Worm (Caenorhabditis elegans) whole organism, young adult: ENCODE measurements around the gene T04B2.8.

Experiments used
- B0035.1 ChIP-seq: sonication (generic microtip); optimal IDR thresholded peaks from 2 replicates; lab custom pipeline; 2016; ENCODE audit warnings: missing genetic modification characterization, mild to moderate bottlenecking, missing compliant biosample characterization, missing genotype, missing genetic modification reagents
- F10E7.11 ChIP-seq: sonication (generic microtip); optimal IDR thresholded peaks from 2 replicates; lab custom pipeline; 2017; ENCODE audit warnings: mild to moderate bottlenecking, missing genetic modification characterization, moderate library complexity, missing compliant biosample characterization
- F22D6.2 ChIP-seq: sonication (generic microtip); optimal IDR thresholded peaks from 2 replicates; lab custom pipeline; 2016; ENCODE audit warnings: mild to moderate bottlenecking, missing genetic modification characterization, missing compliant biosample characterization
- F39B2.1 ChIP-seq: fragments of 200-800 bp; sonication (Bioruptor generic); IDR thresholded peaks from 2 replicates; pipeline ENCODE4 v1.3.6; 2022; ENCODE audit warnings: missing genetic modification reagents, missing genetic modification characterization, missing compliant biosample characterization
- F52B5.7 ChIP-seq: sonication (generic microtip); optimal IDR thresholded peaks from 2 replicates; lab custom pipeline; 2016; ENCODE audit warnings: mild to moderate bottlenecking, missing genetic modification characterization, missing compliant biosample characterization
- F55B11.4 ChIP-seq: sonication (generic microtip); optimal IDR thresholded peaks from 2 replicates; lab custom pipeline; 2016; ENCODE audit warnings: missing compliant biosample characterization, missing genetic modification characterization, borderline replicate concordance; ENCODE audit not compliant: insufficient read depth
- K11D2.4 ChIP-seq: fragments of 200-800 bp; sonication (Bioruptor generic); IDR thresholded peaks from 2 replicates; pipeline ENCODE4 v1.3.6; 2022; ENCODE audit warnings: missing genetic modification reagents, missing genetic modification characterization, missing compliant biosample characterization
- aptf-2 ChIP-seq: fragments of 200-800 bp; sonication (Bioruptor generic); conservative IDR thresholded peaks from 2 replicates; pipeline ENCODE4 v1.3.6; 2022; ENCODE audit warnings: missing genetic modification reagents, missing genetic modification characterization, missing compliant biosample characterization
- atf-7 ChIP-seq: sonication (generic microtip); optimal IDR thresholded peaks from 2 replicates; lab custom pipeline; 2017; ENCODE audit warnings: mild to moderate bottlenecking, missing genetic modification characterization, missing compliant biosample characterization
- attf-3 ChIP-seq: fragments of 200-800 bp; sonication (Bioruptor generic); conservative IDR thresholded peaks from 2 replicates; pipeline ENCODE4 v1.3.6; 2022; ENCODE audit warnings: missing genetic modification reagents, missing genetic modification characterization, missing compliant biosample characterization
- attf-5 ChIP-seq: fragments of 200-800 bp; sonication (Bioruptor generic); optimal IDR thresholded peaks from 2 replicates; lab custom pipeline; 2018; ENCODE audit warnings: mild to moderate bottlenecking, missing genetic modification characterization, missing compliant biosample characterization
- attf-6 ChIP-seq: fragments of 200-800 bp; sonication (Bioruptor generic); IDR thresholded peaks from 2 replicates; pipeline ENCODE4 v1.3.6; 2022; ENCODE audit warnings: missing genetic modification reagents, missing genetic modification characterization, missing compliant biosample characterization
- ccch-3 ChIP-seq: fragments of 200-800 bp; sonication (Bioruptor generic); optimal IDR thresholded peaks from 2 replicates; lab custom pipeline; 2018; ENCODE audit warnings: mild to moderate bottlenecking, missing genetic modification characterization, missing compliant biosample characterization
- ceh-40 ChIP-seq: fragments of 200-800 bp; sonication (Bioruptor generic); IDR thresholded peaks from 2 replicates; pipeline ENCODE4 v1.3.6; 2022; ENCODE audit warnings: missing genetic modification characterization, missing compliant biosample characterization
- ceh-79 ChIP-seq: sonication (generic microtip); optimal IDR thresholded peaks from 2 replicates; lab custom pipeline; 2017; ENCODE audit warnings: mild to moderate bottlenecking, missing genetic modification characterization, missing compliant biosample characterization
- die-1 ChIP-seq: sonication (generic microtip); optimal IDR thresholded peaks from 2 replicates; lab custom pipeline; 2016; ENCODE audit warnings: missing genotype, mild to moderate bottlenecking, missing genetic modification characterization, missing compliant biosample characterization
- dox-1 ChIP-seq: fragments of 200-800 bp; sonication (Bioruptor generic); IDR thresholded peaks from 2 replicates; pipeline ENCODE4 v1.3.6; 2022; ENCODE audit warnings: missing genetic modification reagents, missing genetic modification characterization, missing compliant biosample characterization
- fkh-3 ChIP-seq: sonication (generic microtip); optimal IDR thresholded peaks from 2 replicates; lab custom pipeline; 2016; ENCODE audit warnings: mild to moderate bottlenecking, missing genetic modification characterization, missing compliant biosample characterization
- gei-17 ChIP-seq: fragments of 200-800 bp; sonication (Bioruptor generic); optimal IDR thresholded peaks from 2 replicates; lab custom pipeline; 2018; ENCODE audit warnings: mild to moderate bottlenecking, missing genetic modification characterization, missing compliant biosample characterization
- hlh-12 ChIP-seq: sonication (generic microtip); optimal IDR thresholded peaks from 2 replicates; lab custom pipeline; 2016; ENCODE audit warnings: missing genetic modification characterization, missing compliant biosample characterization
- hmg-1.2 ChIP-seq: fragments of 200-800 bp; sonication (Bioruptor generic); IDR thresholded peaks from 2 replicates; pipeline ENCODE4 v1.3.6; 2022; ENCODE audit warnings: missing genetic modification reagents, missing genetic modification characterization, missing compliant biosample characterization
- hmg-20 ChIP-seq: fragments of 200-800 bp; sonication (Bioruptor generic); IDR thresholded peaks from 2 replicates; pipeline ENCODE4 v1.3.6; 2022; ENCODE audit warnings: missing genetic modification reagents, missing genetic modification characterization, missing compliant biosample characterization
- hrde-1 ChIP-seq: sonication (generic microtip); optimal IDR thresholded peaks from 2 replicates; lab custom pipeline; 2016; ENCODE audit warnings: missing genetic modification characterization, mild to moderate bottlenecking, missing compliant biosample characterization, moderate library complexity, missing genotype, missing genetic modification reagents, borderline replicate concordance
- lag-1 ChIP-seq: fragments of 200-800 bp; sonication (Bioruptor generic); IDR thresholded peaks from 2 replicates; pipeline ENCODE4 v1.3.6; 2022; ENCODE audit warnings: missing genetic modification reagents, missing genetic modification characterization, missing compliant biosample characterization
- let-526 ChIP-seq: fragments of 200-800 bp; sonication (Bioruptor generic); IDR thresholded peaks from 2 replicates; pipeline ENCODE4 v1.3.6; 2022; ENCODE audit warnings: missing genetic modification reagents, missing genetic modification characterization, missing compliant biosample characterization
- let-607 ChIP-seq, 2 experiments: fragments of 200-800 bp in 1 of 2; sonication (Bioruptor generic) in 1 of 2; sonication (generic microtip) in 1 of 2; optimal IDR thresholded peaks; 2 replicates each; lab custom pipeline; 2016 to 2018; ENCODE audit warnings: mild to moderate bottlenecking in 2 of 2, missing compliant biosample characterization in 2 of 2, missing genetic modification characterization in 2 of 2, moderate library complexity in 2 of 2, missing genotype in 1 of 2
- lin-26 ChIP-seq: fragments of 200-800 bp; sonication (Bioruptor generic); IDR thresholded peaks from 2 replicates; pipeline ENCODE4 v1.3.6; 2022; ENCODE audit warnings: missing genetic modification reagents, missing genetic modification characterization, missing compliant biosample characterization
- lin-35 ChIP-seq, 3 experiments: fragments of 150-350 bp in 2 of 3; sonication (generic microtip) in 1 of 3; optimal IDR thresholded peaks; 2 replicates each; lab custom pipeline; 2014 to 2018; ENCODE audit warnings: missing biosample characterization in 3 of 3, missing genetic modification characterization in 3 of 3, missing genetic modification reagents in 3 of 3
- lin-40 ChIP-seq: sonication (generic microtip); optimal IDR thresholded peaks from 2 replicates; lab custom pipeline; 2016; ENCODE audit warnings: missing genetic modification characterization, mild to moderate bottlenecking, missing compliant biosample characterization, missing genotype, missing genetic modification reagents
- lin-54 ChIP-seq: fragments of 200-800 bp; sonication (Bioruptor generic); optimal IDR thresholded peaks from 2 replicates; lab custom pipeline; 2018; ENCODE audit warnings: mild to moderate bottlenecking, missing genetic modification characterization, missing compliant biosample characterization
- lir-1 ChIP-seq: fragments of 200-800 bp; sonication (Bioruptor generic); conservative IDR thresholded peaks from 2 replicates; pipeline ENCODE4 v1.3.6; 2022; ENCODE audit warnings: missing genetic modification reagents, missing genetic modification characterization, missing compliant biosample characterization
- lsl-1 ChIP-seq: fragments of 200-800 bp; sonication (Bioruptor generic); optimal IDR thresholded peaks from 2 replicates; lab custom pipeline; 2018; ENCODE audit warnings: mild to moderate bottlenecking, missing genetic modification characterization, moderate library complexity, missing compliant biosample characterization
- lsy-27 ChIP-seq: sonication (generic microtip); optimal IDR thresholded peaks from 2 replicates; lab custom pipeline; 2017; ENCODE audit warnings: missing genetic modification characterization, mild to moderate bottlenecking, missing compliant biosample characterization, antibody characterized with exemption, missing genotype, borderline replicate concordance; ENCODE audit not compliant: insufficient read depth
- madf-3 ChIP-seq: fragments of 200-800 bp; sonication (Bioruptor generic); IDR thresholded peaks from 2 replicates; pipeline ENCODE4 v1.3.6; 2022; ENCODE audit warnings: missing genetic modification reagents, missing genetic modification characterization, missing compliant biosample characterization
- nfya-2 ChIP-seq: fragments of 200-800 bp; sonication (Bioruptor generic); IDR thresholded peaks from 2 replicates; pipeline ENCODE4 v1.3.6; 2022; ENCODE audit warnings: missing genetic modification reagents, missing genetic modification characterization, missing compliant biosample characterization
- nhr-179 ChIP-seq: sonication (generic microtip); optimal IDR thresholded peaks from 2 replicates; lab custom pipeline; 2016; ENCODE audit warnings: mild to moderate bottlenecking, missing genetic modification characterization, missing compliant biosample characterization
- nhr-80 ChIP-seq: sonication (generic microtip); optimal IDR thresholded peaks from 2 replicates; lab custom pipeline; 2016; ENCODE audit warnings: missing genetic modification characterization, missing compliant biosample characterization
- nhr-90 ChIP-seq: sonication (generic microtip); optimal IDR thresholded peaks from 2 replicates; lab custom pipeline; 2016; ENCODE audit warnings: missing genotype, mild to moderate bottlenecking, missing genetic modification characterization, missing compliant biosample characterization
- pbrm-1 ChIP-seq: fragments of 200-800 bp; sonication (Bioruptor generic); IDR thresholded peaks from 2 replicates; pipeline ENCODE4 v1.3.6; 2022; ENCODE audit warnings: missing genetic modification reagents, missing genetic modification characterization, missing compliant biosample characterization
- pha-4 ChIP-seq: fragments of 150-350 bp; sonication (generic microtip); optimal IDR thresholded peaks from 2 replicates; lab custom pipeline; 2014; ENCODE audit warnings: missing biosample characterization, missing genetic modification reagents, missing genetic modification characterization
- rec-8 ChIP-seq, 2 experiments: sonication (generic microtip); optimal IDR thresholded peaks; 2 replicates each; lab custom pipeline; 2016; ENCODE audit warnings: mild to moderate bottlenecking in 2 of 2, missing genetic modification characterization in 2 of 2, missing genetic modification reagents in 2 of 2, missing genotype in 2 of 2, missing biosample characterization in 1 of 2, missing compliant biosample characterization in 1 of 2, moderate library complexity in 1 of 2
- snpc-1.1 ChIP-seq: sonication (generic microtip); optimal IDR thresholded peaks from 2 replicates; lab custom pipeline; 2017; ENCODE audit warnings: missing genetic modification characterization, mild to moderate bottlenecking, missing compliant biosample characterization, antibody characterized with exemption, moderate library complexity, missing genotype, missing genetic modification reagents; ENCODE audit not compliant: insufficient read depth
- snpc-4 ChIP-seq, 5 experiments: fragments of 150-350 bp in 1 of 5; sonication (generic microtip) in 4 of 5; optimal IDR thresholded peaks; 2 replicates each; lab custom pipeline; 2014 to 2018; ENCODE audit warnings: missing genetic modification characterization in 5 of 5, missing biosample characterization in 3 of 5, antibody characterized with exemption in 2 of 5, mild to moderate bottlenecking in 2 of 5, missing compliant biosample characterization in 2 of 5, missing genotype in 2 of 5, moderate library complexity in 2 of 5, missing genetic modification reagents in 1 of 5
- tbp1 ChIP-seq: fragments of 200-800 bp; sonication (Bioruptor generic); optimal IDR thresholded peaks from 2 replicates; lab custom pipeline; 2018; ENCODE audit warnings: mild to moderate bottlenecking, missing genetic modification characterization, missing compliant biosample characterization
- zim-3 ChIP-seq: sonication (generic microtip); optimal IDR thresholded peaks from 2 replicates; lab custom pipeline; 2017; ENCODE audit warnings: mild to moderate bottlenecking, missing genetic modification characterization, moderate library complexity, missing compliant biosample characterization
- ztf-28 ChIP-seq: fragments of 200-800 bp; sonication (Bioruptor generic); IDR thresholded peaks from 2 replicates; pipeline ENCODE4 v1.3.6; 2022; ENCODE audit warnings: missing genetic modification reagents, missing genetic modification characterization, missing compliant biosample characterization

T04B2.8 gene

ce11 chrIV:10026129-10026528 lies 24.9 kb downstream of the T04B2.8 start:
- no peak for TF ChIP-seq madf-3 (GFP tag; lab: Robert Waterston, UW)
- no peak for TF ChIP-seq ceh-79 (tag; lab: Kevin White, UChicago)
- no peak for TF ChIP-seq B0035.1 (tag; lab: Kevin White, UChicago)
- no peak for TF ChIP-seq let-607 (tag; optimal IDR thresholded peaks at IDR 0.05; lab: Kevin White, UChicago)
- TF ChIP-seq rec-8 (tag; optimal IDR thresholded peaks at IDR 0.05; lab: Kevin White, UChicago) = no peak
- TF ChIP-seq nhr-90 (tag; lab: Kevin White, UChicago) = no peak
- no peak for TF ChIP-seq K11D2.4 (GFP tag; lab: Robert Waterston, UW)
- no peak for TF ChIP-seq gei-17 (GFP tag; lab: Kevin White, UChicago)
- TF ChIP-seq pbrm-1 (GFP tag; lab: Robert Waterston, UW) = peak; percentile 54
- TF ChIP-seq die-1 (tag; lab: Kevin White, UChicago) = no peak
- TF ChIP-seq attf-5 = no peak
- TF ChIP-seq let-526 (GFP tag; lab: Robert Waterston, UW) = no peak
- TF ChIP-seq ztf-28 (GFP tag; lab: Robert Waterston, UW) = no peak
- TF ChIP-seq lin-26 (GFP tag; lab: Robert Waterston, UW) = no peak
- no peak for TF ChIP-seq pha-4
- no peak for TF ChIP-seq lsy-27 (tag; lab: Kevin White, UChicago)
- peak; percentile 71 for TF ChIP-seq snpc-1.1 (tag; lab: Kevin White, UChicago)
- no peak for TF ChIP-seq nhr-80 (tag; lab: Kevin White, UChicago)
- no peak for TF ChIP-seq F22D6.2 (tag; lab: Kevin White, UChicago)
- TF ChIP-seq ceh-40 (GFP tag; lab: Robert Waterston, UW) = no peak
- no peak for TF ChIP-seq F55B11.4 (tag; lab: Kevin White, UChicago)
- TF ChIP-seq tbp1 (GFP tag; lab: Kevin White, UChicago) = no peak
- TF ChIP-seq ccch-3 (GFP tag; lab: Kevin White, UChicago) = no peak
- no peak for TF ChIP-seq nhr-179
- peak; percentile 51 for TF ChIP-seq hmg-1.2
- no peak for TF ChIP-seq snpc-4 (GFP tag; optimal IDR thresholded peaks at IDR 0.05; lab: Kevin White, UChicago)
- TF ChIP-seq snpc-4 (tag; optimal IDR thresholded peaks at IDR 0.05; lab: Kevin White, UChicago) = peak in 2 of 4 experiments; percentile 62 to 85
- TF ChIP-seq zim-3 (tag; lab: Kevin White, UChicago) = no peak
- TF ChIP-seq lir-1 (GFP tag; lab: Robert Waterston, UW) = no peak
- TF ChIP-seq, all 124 proteins: peak for 4

- TF ChIP-seq F52B5.7 (tag; lab: Kevin White, UChicago) (no peak), F39B2.1 (no peak), hlh-12 (tag; lab: Kevin White, UChicago) (no peak), lsl-1 (no peak), aptf-2 (GFP tag; lab: Robert Waterston, UW) (no peak), fkh-3 (tag; lab: Kevin White, UChicago) (no peak), lin-40 (no peak), lin-35 (GFP tag; optimal IDR thresholded peaks at IDR 0.05; lab: Kevin White, UChicago) (no peak), dox-1 (GFP tag; lab: Robert Waterston, UW) (no peak), F10E7.11 (tag; lab: Kevin White, UChicago) (no peak), lin-54 (no peak), atf-7 (tag; lab: Kevin White, UChicago) (no peak), attf-6 (GFP tag; lab: Robert Waterston, UW) (no peak), nfya-2 (no peak), attf-3 (no peak), lag-1 (GFP tag; lab: Robert Waterston, UW) (no peak), hmg-20 (GFP tag; lab: Robert Waterston, UW) (no peak), hrde-1 (tag; lab: Kevin White, UChicago) (no peak)
Observed at ce11 chrIV:10022991-10023390, 28.0 kb downstream of the T04B2.8 start, which contains the start of gene F44D12.8. Gene F44D12.8 (plus strand): TSS chrIV:10023291.
